Fruit fly (Drosophila melanogaster): ENCODE results near the gene Brd7-9.

Gene Brd7-9

DNA sequence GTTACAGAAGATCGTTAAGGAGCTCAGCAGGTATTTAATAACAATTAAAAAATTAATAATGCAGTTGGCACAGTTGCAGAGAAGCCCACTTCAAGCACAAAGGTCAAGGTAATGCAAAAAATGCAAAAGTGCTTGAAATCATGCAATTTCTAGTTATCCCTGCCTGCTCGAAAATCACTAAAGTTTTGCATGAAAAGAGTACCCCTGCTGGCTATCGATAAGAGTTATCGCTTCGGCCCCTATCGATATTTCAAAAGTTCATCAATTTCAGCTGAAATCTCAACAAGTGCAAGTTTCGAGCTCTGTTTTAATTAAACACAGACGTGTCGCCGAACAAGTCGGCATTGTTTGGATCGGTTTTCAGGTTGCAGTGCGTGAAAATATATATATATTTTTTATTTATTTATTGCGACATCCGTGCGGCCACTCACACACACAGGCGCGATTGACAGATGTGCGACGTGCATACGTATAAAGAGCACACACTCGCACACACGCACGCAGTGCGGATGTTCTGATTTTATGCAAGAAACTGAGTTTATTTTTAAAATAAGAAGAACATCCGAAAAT is 38.7 kb downstream of the Brd7-9 start (continued):
- peak; percentile 30 for TF ChIP-seq nerfin-1 (tag; optimal IDR thresholded peaks at IDR 0.05)
- peak; percentile 46 for TF ChIP-seq shn (GFP tag; optimal IDR thresholded peaks at IDR 0.05)
- no peak; the same call in 1 of the 2 replicates for TF ChIP-seq al (GFP tag; IDR thresholded peaks at IDR 0.05)
- TF ChIP-seq CG2199 (GFP tag; IDR thresholded peaks at IDR 0.05), result 0 out of 3 replicates have a peak, but pooled peaks have one; percentile 14
- TF ChIP-seq btn (GFP tag; optimal IDR thresholded peaks at IDR 0.05), result no peak
- peak; percentile 43 for TF ChIP-seq CG30020 (tag; optimal IDR thresholded peaks at IDR 0.05)
- TF ChIP-seq CG18011 (GFP tag; optimal IDR thresholded peaks at IDR 0.05), result peak; percentile 80
- TF ChIP-seq Sox100B (GFP tag; optimal IDR thresholded peaks at IDR 0.05), result peak; percentile 37
- no peak for TF ChIP-seq z (GFP tag; IDR thresholded peaks at IDR 0.05)
- no peak for TF ChIP-seq sd (tag; optimal IDR thresholded peaks at IDR 0.05)
- no peak for TF ChIP-seq C15 (GFP tag; IDR thresholded peaks at IDR 0.05)
- no peak for TF ChIP-seq tx (GFP tag; optimal IDR thresholded peaks at IDR 0.05)
- TF ChIP-seq tgo (GFP tag; IDR thresholded peaks at IDR 0.05), result peak; percentile 18; the same call in 1 of the 3 replicates
- TF ChIP-seq CG10267 (tag; optimal IDR thresholded peaks at IDR 0.05), result peak; percentile 57
- 0 out of 2 replicates have a peak, but pooled peaks have one; percentile 55 for TF ChIP-seq CG14014 (GFP tag; IDR thresholded peaks at IDR 0.05)
- TF ChIP-seq Trl (optimal IDR thresholded peaks at IDR 0.05), result no peak
- TF ChIP-seq Trl (GFP tag; optimal IDR thresholded peaks at IDR 0.05), result peak; percentile 45
- peak; percentile 81 for TF ChIP-seq unc-4 (GFP tag; IDR thresholded peaks at IDR 0.05; ENCODE audit: partially characterized antibody)
- TF ChIP-seq trh (GFP tag; optimal IDR thresholded peaks at IDR 0.05), result no peak
- TF ChIP-seq lilli (GFP tag; optimal IDR thresholded peaks at IDR 0.05), result peak; percentile 78
- peak; percentile 9 for TF ChIP-seq bigmax (GFP tag; optimal IDR thresholded peaks at IDR 0.05)
- no peak for TF ChIP-seq pros (GFP tag; optimal IDR thresholded peaks at IDR 0.05)
- peak; percentile 27; the same call in 1 of the 2 replicates for TF ChIP-seq E2f2 (GFP tag; IDR thresholded peaks at IDR 0.05)
- peak; percentile 77 for TF ChIP-seq inv (GFP tag; IDR thresholded peaks at IDR 0.05; ENCODE audit: partially characterized antibody)
- peak; percentile 51 for TF ChIP-seq CG13296 (GFP tag; optimal IDR thresholded peaks at IDR 0.05)
- TF ChIP-seq CG8290 (GFP tag; optimal IDR thresholded peaks at IDR 0.05), result peak; percentile 8
- no peak for TF ChIP-seq CG8290 (tag; optimal IDR thresholded peaks at IDR 0.05)
- TF ChIP-seq CG13894 (tag; optimal IDR thresholded peaks at IDR 0.05), result no peak
- peak; percentile 12 for TF ChIP-seq CG17186 (GFP tag; optimal IDR thresholded peaks at IDR 0.05)
- peak; percentile 47 for TF ChIP-seq CrebB (tag; optimal IDR thresholded peaks at IDR 0.05)
- TF ChIP-seq Dp (GFP tag; optimal IDR thresholded peaks at IDR 0.05), result peak; percentile 17
- TF ChIP-seq CG30403 (GFP tag; optimal IDR thresholded peaks at IDR 0.05), result peak; percentile 71
- no peak for TF ChIP-seq CG1233 (GFP tag; optimal IDR thresholded peaks at IDR 0.05)
- no peak for TF ChIP-seq dmrt99B (tag; optimal IDR thresholded peaks at IDR 0.05)
- no peak for TF ChIP-seq fru (optimal IDR thresholded peaks at IDR 0.05)
- TF ChIP-seq CG12659 (GFP tag; optimal IDR thresholded peaks at IDR 0.05), result peak; percentile 54
- TF ChIP-seq CG6791 (GFP tag; IDR thresholded peaks at IDR 0.05; ENCODE audit: partially characterized antibody), result peak; percentile 90
- TF ChIP-seq CG8478 (optimal IDR thresholded peaks at IDR 0.05), result no peak
- peak; percentile 1 for TF ChIP-seq fd96Cb (tag; optimal IDR thresholded peaks at IDR 0.05)
- no peak for TF ChIP-seq CG2678 (tag; optimal IDR thresholded peaks at IDR 0.05)
- peak; percentile 87 for TF ChIP-seq hbn (GFP tag; IDR thresholded peaks at IDR 0.05; ENCODE audit: partially characterized antibody)
- TF ChIP-seq Optix (GFP tag; IDR thresholded peaks at IDR 0.05), result peak; percentile 36; the same call in 1 of the 3 replicates
- TF ChIP-seq GATAe (GFP tag; conservative IDR thresholded peaks at IDR 0.05), result no peak
- TF ChIP-seq wdn (GFP tag; IDR thresholded peaks at IDR 0.05), result peak; percentile 44; the same call in 1 of the 2 replicates
- peak; percentile 61 for TF ChIP-seq NfI (GFP tag; optimal IDR thresholded peaks at IDR 0.05)
- TF ChIP-seq CG10147 (GFP tag; optimal IDR thresholded peaks at IDR 0.05), result no peak
- peak; percentile 79 for TF ChIP-seq CG15514 (GFP tag; optimal IDR thresholded peaks at IDR 0.05)
- no peak for TF ChIP-seq emc (GFP tag; optimal IDR thresholded peaks at IDR 0.05)
- peak; percentile 81; the same call in 2 of the 4 replicates for TF ChIP-seq chinmo (GFP tag; IDR thresholded peaks at IDR 0.05; ENCODE audit: partially characterized antibody)
- TF ChIP-seq pb (GFP tag; optimal IDR thresholded peaks at IDR 0.05), result peak; percentile 40
- TF ChIP-seq az2 (GFP tag; optimal IDR thresholded peaks at IDR 0.05), result peak; percentile 32
